Fruit fly (Drosophila melanogaster): Measurements from ENCODE around the gene CG5439.
A peak's percentile ranks its signal among the peaks of the same experiment; 100 is the strongest.

The CG5439 gene

dm6 chr2L:13145035-13145683, 31.8 kb upstream of the CG5439 start:
- TF ChIP-seq CG1603 (tag; optimal IDR thresholded peaks at IDR 0.05) = peak; percentile 21
- TF ChIP-seq fd96Cb (tag; optimal IDR thresholded peaks at IDR 0.05) = peak; percentile 61
- TF ChIP-seq YL-1 (GFP tag; optimal IDR thresholded peaks at IDR 0.05) = no peak
- TF ChIP-seq slp2 (GFP tag; optimal IDR thresholded peaks at IDR 0.05) = peak; percentile 46
- TF ChIP-seq ftz-f1 (GFP tag; optimal IDR thresholded peaks at IDR 0.05) = peak; percentile 24
- TF ChIP-seq CG9727 (GFP tag; optimal IDR thresholded peaks at IDR 0.05) = peak; percentile 73
- no peak for TF ChIP-seq unc-4 (GFP tag; IDR thresholded peaks at IDR 0.05; ENCODE audit: partially characterized antibody)
- peak; percentile 59 for TF ChIP-seq CG13775 (GFP tag; optimal IDR thresholded peaks at IDR 0.05)
- peak; percentile 30 for TF ChIP-seq Sry-δ (GFP tag; optimal IDR thresholded peaks at IDR 0.05)
- peak; percentile 58 for TF ChIP-seq tin (GFP tag; optimal IDR thresholded peaks at IDR 0.05)
- peak; percentile 66 for TF ChIP-seq Sox100B (GFP tag; optimal IDR thresholded peaks at IDR 0.05)
- TF ChIP-seq corto (GFP tag; optimal IDR thresholded peaks at IDR 0.05) = no peak
- peak; percentile 76 for TF ChIP-seq ttk (GFP tag; IDR thresholded peaks at IDR 0.05)
- TF ChIP-seq gcm2 (GFP tag; optimal IDR thresholded peaks at IDR 0.05) = no peak
- TF ChIP-seq HmgD (GFP tag; optimal IDR thresholded peaks at IDR 0.05) = no peak
- no peak for TF ChIP-seq CG10979 (tag; optimal IDR thresholded peaks at IDR 0.05)
- TF ChIP-seq CG3065 (GFP tag; optimal IDR thresholded peaks at IDR 0.05) = no peak
- peak; percentile 8 for TF ChIP-seq kni (GFP tag; optimal IDR thresholded peaks at IDR 0.05)
- no peak for TF ChIP-seq Lpt (GFP tag; optimal IDR thresholded peaks at IDR 0.05)
- TF ChIP-seq Optix (GFP tag; IDR thresholded peaks at IDR 0.05) = no peak
- TF ChIP-seq pfk (GFP tag; optimal IDR thresholded peaks at IDR 0.05) = no peak
- TF ChIP-seq CG31441 (GFP tag; IDR thresholded peaks at IDR 0.05) = peak; percentile 74
- TF ChIP-seq HLH3B (GFP tag; IDR thresholded peaks at IDR 0.05) = peak; percentile 76
- peak; percentile 73 for TF ChIP-seq CG10543 (GFP tag; optimal IDR thresholded peaks at IDR 0.05)
- TF ChIP-seq Hr3 (GFP tag; optimal IDR thresholded peaks at IDR 0.05) = peak; percentile 54
- peak; percentile 82 for TF ChIP-seq CG17361 (GFP tag; IDR thresholded peaks at IDR 0.05)
- peak; percentile 66; the same call in 2 of the 3 replicates for TF ChIP-seq H15 (GFP tag; IDR thresholded peaks at IDR 0.05)
- TF ChIP-seq ab (GFP tag; optimal IDR thresholded peaks at IDR 0.05) = no peak
- TF ChIP-seq CG13123 (GFP tag; optimal IDR thresholded peaks at IDR 0.05) = peak; percentile 29
- TF ChIP-seq CG10959 (GFP tag; IDR thresholded peaks at IDR 0.05) = no peak
- TF ChIP-seq CG6272 (GFP tag; IDR thresholded peaks at IDR 0.05) = peak; percentile 64; the same call in 1 of the 2 replicates
- no peak for TF ChIP-seq CG4360 (GFP tag; IDR thresholded peaks at IDR 0.05)
- peak; percentile 62 for TF ChIP-seq pb (GFP tag; optimal IDR thresholded peaks at IDR 0.05)
- TF ChIP-seq CG18619 (GFP tag; optimal IDR thresholded peaks at IDR 0.05) = peak; percentile 68
- peak; percentile 10 for TF ChIP-seq Atf3 (GFP tag; optimal IDR thresholded peaks at IDR 0.05)
- peak; percentile 51 for TF ChIP-seq CG10654 (GFP tag; optimal IDR thresholded peaks at IDR 0.05)
- TF ChIP-seq Bgb (GFP tag; IDR thresholded peaks at IDR 0.05; ENCODE audit: partially characterized antibody) = no peak
- TF ChIP-seq ac (GFP tag; optimal IDR thresholded peaks at IDR 0.05) = no peak
- no peak for TF ChIP-seq CG9797 (GFP tag; optimal IDR thresholded peaks at IDR 0.05)
- peak; percentile 76; the same call in 1 of the 2 replicates for TF ChIP-seq gsb (GFP tag; IDR thresholded peaks at IDR 0.05)
- TF ChIP-seq zen (tag; optimal IDR thresholded peaks at IDR 0.05) = no peak
- no peak for TF ChIP-seq CG7745 (tag; optimal IDR thresholded peaks at IDR 0.05)
- peak; percentile 61 for TF ChIP-seq ems (GFP tag; optimal IDR thresholded peaks at IDR 0.05)
- peak; percentile 54 for TF ChIP-seq CG33213 (GFP tag; optimal IDR thresholded peaks at IDR 0.05)
- TF ChIP-seq Ada2b (GFP tag; IDR thresholded peaks at IDR 0.05) = peak; percentile 81
- no peak for TF ChIP-seq chm (GFP tag; IDR thresholded peaks at IDR 0.05)
- TF ChIP-seq E2f2 (GFP tag; IDR thresholded peaks at IDR 0.05) = peak; percentile 61
- TF ChIP-seq pho (GFP tag; optimal IDR thresholded peaks at IDR 0.05) = peak; percentile 79
- no peak for TF ChIP-seq Hr39 (optimal IDR thresholded peaks at IDR 0.05)
- TF ChIP-seq CG31365 (tag; optimal IDR thresholded peaks at IDR 0.05) = no peak
- peak; percentile 49 to 51 for TF ChIP-seq chif (GFP tag; optimal IDR thresholded peaks at IDR 0.05)
